Fruit fly (Drosophila melanogaster) whole organism, pupa: Measurements from ENCODE around the gene Galphaf.

Experiments used
- CG10348 ChIP-seq: fragments of 200-800 bp; sonication (Bioruptor generic); IDR thresholded peaks from 2 replicates; pipeline ENCODE4 v1.3.6; 2022; ENCODE audit warnings: missing biosample characterization, missing genetic modification characterization
- CG12605 ChIP-seq: fragments of 200-800 bp; sonication (Bioruptor generic); IDR thresholded peaks from 2 replicates; pipeline ENCODE4 v1.3.6; 2022; ENCODE audit warnings: missing biosample characterization, missing genetic modification characterization
- CG13204 ChIP-seq: fragments of 200-800 bp; sonication (Bioruptor generic); optimal IDR thresholded peaks from 2 replicates; lab custom pipeline; 2018; ENCODE audit warnings: missing biosample characterization, mild to moderate bottlenecking, missing genetic modification characterization, moderate library complexity
- CG14655 ChIP-seq: fragments of 200-800 bp; sonication (Bioruptor generic); optimal IDR thresholded peaks from 3 replicates; lab custom pipeline; 2017; ENCODE audit warnings: mild to moderate bottlenecking, missing biosample characterization, missing genetic modification reagents, missing genetic modification characterization
- CG15710 ChIP-seq: fragments of 200-800 bp; sonication (Bioruptor generic); optimal IDR thresholded peaks from 2 replicates; lab custom pipeline; 2018; ENCODE audit warnings: missing biosample characterization, mild to moderate bottlenecking, missing genetic modification characterization, moderate library complexity
- CG17806 ChIP-seq: fragments of 200-800 bp; sonication (Bioruptor generic); optimal IDR thresholded peaks from 2 replicates; lab custom pipeline; 2018; ENCODE audit warnings: missing biosample characterization, mild to moderate bottlenecking, missing genetic modification characterization, moderate library complexity
- CG32121 ChIP-seq: fragments of 200-800 bp; sonication (Bioruptor generic); IDR thresholded peaks from 2 replicates; pipeline ENCODE4 v1.3.6; 2022; ENCODE audit warnings: missing biosample characterization, missing genetic modification characterization
- CG34367 ChIP-seq: fragments of 200-800 bp; sonication (Bioruptor generic); optimal IDR thresholded peaks from 2 replicates; lab custom pipeline; 2018; ENCODE audit warnings: missing biosample characterization, mild to moderate bottlenecking, missing genetic modification characterization
- CG4496 ChIP-seq: fragments of 200-800 bp; sonication (Bioruptor generic); IDR thresholded peaks from 3 replicates; pipeline ENCODE4 v1.3.6; 2022; ENCODE audit warnings: missing biosample characterization, missing genetic modification characterization
- CG8159 ChIP-seq: fragments of 200-800 bp; sonication (Bioruptor generic); optimal IDR thresholded peaks from 3 replicates; lab custom pipeline; 2018; ENCODE audit warnings: missing biosample characterization, mild to moderate bottlenecking, missing genetic modification characterization, moderate library complexity
- CG8301 ChIP-seq: fragments of 200-800 bp; sonication (Bioruptor generic); optimal IDR thresholded peaks from 2 replicates; lab custom pipeline; 2018; ENCODE audit warnings: missing biosample characterization, mild to moderate bottlenecking, missing genetic modification characterization
- CG9948 ChIP-seq: fragments of 200-800 bp; sonication (Bioruptor generic); optimal IDR thresholded peaks from 2 replicates; lab custom pipeline; 2018; ENCODE audit warnings: missing biosample characterization, mild to moderate bottlenecking, missing genetic modification characterization, moderate library complexity
- D1 ChIP-seq: fragments of 200-800 bp; sonication (Bioruptor generic); optimal IDR thresholded peaks from 2 replicates; lab custom pipeline; 2018; ENCODE audit warnings: missing biosample characterization, mild to moderate bottlenecking, missing genetic modification characterization, moderate library complexity
- EcR ChIP-seq: fragments of 200-800 bp; sonication (Bioruptor generic); optimal IDR thresholded peaks from 3 replicates; lab custom pipeline; 2019; ENCODE audit warnings: missing biosample characterization, missing genetic modification characterization, mild to moderate bottlenecking, moderate library complexity, missing genetic modification reagents
- Ets98B ChIP-seq: fragments of 200-800 bp; sonication (Bioruptor generic); IDR thresholded peaks from 2 replicates; pipeline ENCODE4 v1.3.6; 2022; ENCODE audit warnings: missing biosample characterization, missing genetic modification characterization
- Pif1A ChIP-seq: fragments of 200-800 bp; sonication (Bioruptor generic); optimal IDR thresholded peaks from 3 replicates; lab custom pipeline; 2016; ENCODE audit warnings: missing biosample characterization, missing genetic modification characterization
- Pif1B ChIP-seq: fragments of 200-800 bp; sonication (Bioruptor generic); optimal IDR thresholded peaks from 3 replicates; lab custom pipeline; 2016; ENCODE audit warnings: missing biosample characterization, missing genetic modification characterization
- Snoo ChIP-seq: fragments of 200-800 bp; sonication (Bioruptor generic); optimal IDR thresholded peaks from 3 replicates; lab custom pipeline; 2017; ENCODE audit warnings: missing biosample characterization, mild to moderate bottlenecking, missing genetic modification characterization, inconsistent platforms
- fd96Ca ChIP-seq: fragments of 200-800 bp; sonication (Bioruptor generic); IDR thresholded peaks from 3 replicates; pipeline ENCODE4 v1.3.6; 2022; ENCODE audit warnings: missing biosample characterization, missing genetic modification characterization
- gl ChIP-seq: fragments of 200-800 bp; sonication (Bioruptor generic); optimal IDR thresholded peaks from 2 replicates; lab custom pipeline; 2018; ENCODE audit warnings: missing biosample characterization, mild to moderate bottlenecking, missing genetic modification characterization
- rn ChIP-seq: fragments of 200-800 bp; sonication (Bioruptor generic); IDR thresholded peaks from 2 replicates; pipeline ENCODE4 v1.3.6; 2022; ENCODE audit warnings: missing biosample characterization, missing genetic modification characterization

Gene Galphaf

DNA sequence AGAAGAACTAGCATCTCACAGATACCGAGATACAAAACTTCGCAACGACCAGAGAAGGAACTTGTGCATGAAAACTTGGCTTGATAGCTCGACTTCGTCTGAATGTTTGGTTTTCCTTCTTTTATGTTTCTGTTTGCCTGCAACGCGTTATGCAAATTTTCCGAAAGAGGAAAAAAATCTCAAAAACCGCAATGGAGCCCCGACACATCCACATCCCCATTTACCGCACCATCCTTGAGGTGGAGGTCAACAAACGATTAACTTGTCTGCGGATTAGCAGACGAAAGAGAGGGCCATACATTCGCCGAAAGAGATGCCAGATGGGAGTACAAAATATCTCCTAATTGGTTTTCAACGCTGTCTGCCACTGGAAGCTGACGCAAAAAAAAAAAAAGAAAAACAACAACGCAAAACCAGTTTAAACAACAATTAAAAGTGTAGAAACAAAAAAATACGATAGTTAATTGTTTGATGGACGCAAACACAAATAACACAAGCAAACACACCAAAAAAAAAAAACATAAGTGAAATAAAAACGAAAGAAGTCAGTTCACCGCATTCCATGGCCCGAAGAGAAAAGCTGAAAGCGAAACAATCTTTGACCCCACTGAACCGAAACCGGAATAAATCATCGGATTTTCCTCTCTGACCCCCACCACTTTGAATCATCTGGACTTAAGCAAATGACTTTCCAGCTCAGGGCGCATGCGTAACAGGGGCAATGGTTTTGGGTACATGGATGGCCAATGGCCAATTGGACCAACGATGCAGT, 27.5 kb upstream of the Galphaf start:
- peak; percentile 61 for TF ChIP-seq EcR
- no peak for TF ChIP-seq CG13204 (GFP tag; lab: Kevin White, UChicago)

DNA sequence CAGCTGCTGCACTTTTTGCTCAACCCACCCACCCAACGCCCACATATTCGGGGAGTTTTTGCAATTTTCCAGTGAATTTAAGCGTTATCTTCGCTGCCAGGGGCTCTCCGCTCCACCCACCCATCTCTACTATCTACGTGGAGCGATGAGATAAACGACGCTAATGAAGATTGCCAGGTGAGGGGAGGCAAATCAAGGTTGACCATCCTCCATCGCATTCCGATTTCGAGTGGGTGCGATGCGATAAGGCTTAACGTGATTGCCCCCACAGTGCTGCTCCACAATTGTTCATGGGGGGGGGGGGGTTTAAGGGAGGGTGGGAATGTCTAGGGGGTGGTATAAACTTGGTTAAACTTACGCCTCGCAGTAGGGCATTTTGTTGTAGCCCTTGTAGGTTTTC, 26.1 kb upstream of the Galphaf start:
- TF ChIP-seq EcR (peak; percentile 42), CG17806 (tag; lab: Kevin White, UChicago) (no peak)

DNA sequence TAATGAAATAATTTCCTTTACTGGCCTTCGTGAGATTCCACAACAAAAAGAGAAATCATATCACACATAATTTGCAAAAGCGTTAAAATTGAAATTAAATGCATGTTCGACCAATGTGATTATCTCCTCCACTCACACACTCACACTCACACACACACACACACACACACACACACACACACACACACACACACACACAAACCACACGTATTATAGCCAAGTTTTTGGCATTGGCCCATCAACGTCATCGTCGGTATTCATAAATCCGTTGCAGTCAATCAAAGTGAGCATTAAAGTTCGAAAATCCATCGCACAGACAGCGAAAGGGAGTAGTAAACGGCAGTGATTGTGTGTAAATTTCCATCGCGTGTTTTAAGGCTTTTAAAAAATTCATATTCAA, 22.3 kb upstream of the Galphaf start:
- TF ChIP-seq fd96Ca (GFP tag; lab: Robert Waterston, UW), result no peak
- no peak for TF ChIP-seq CG14655 (GFP tag; lab: Kevin White, UChicago)
- no peak for TF ChIP-seq rn (GFP tag; lab: Robert Waterston, UW)
- TF ChIP-seq D1, result no peak
- no peak for TF ChIP-seq CG10348 (GFP tag; lab: Robert Waterston, UW)
- TF ChIP-seq CG17806 (tag; lab: Kevin White, UChicago), result no peak
- TF ChIP-seq CG9948 (tag; lab: Kevin White, UChicago), result no peak
- TF ChIP-seq CG4496 (GFP tag; lab: Robert Waterston, UW), result no peak
- TF ChIP-seq gl (tag; lab: Kevin White, UChicago), result no peak

DNA sequence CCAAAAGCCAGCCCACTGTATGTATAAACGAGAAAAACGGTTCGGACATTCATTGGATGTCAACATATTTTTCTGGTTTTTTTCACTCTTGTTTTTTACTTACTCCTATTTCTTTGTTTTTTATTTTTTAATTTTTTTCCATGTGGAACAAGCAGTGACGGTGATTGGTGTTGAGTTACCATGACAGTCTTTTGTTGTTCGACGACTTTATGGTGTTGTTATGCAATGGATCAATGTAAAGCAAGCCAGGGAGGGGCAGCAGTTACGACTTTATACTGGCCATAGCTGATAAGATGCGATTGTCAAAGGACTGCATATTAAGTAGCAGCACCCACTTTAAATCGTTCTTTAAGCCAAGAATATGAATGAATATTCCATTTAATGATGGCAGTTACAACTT, 21.8 kb upstream of the Galphaf start:
- TF ChIP-seq CG8301 (tag; lab: Kevin White, UChicago) (no peak), gl (tag; lab: Kevin White, UChicago) (peak; percentile 4), CG4496 (GFP tag; lab: Robert Waterston, UW) (no peak), fd96Ca (GFP tag; lab: Robert Waterston, UW) (0 out of 3 replicates have a peak, but pooled peaks have one; percentile 13), CG9948 (tag; lab: Kevin White, UChicago) (no peak), CG14655 (GFP tag; lab: Kevin White, UChicago) (no peak), CG17806 (tag; lab: Kevin White, UChicago) (no peak)

dm6 chr3L:16683007-16683406, 15.3 kb upstream of the Galphaf start:
- TF ChIP-seq EcR (peak; percentile 29), CG15710 (tag; lab: Kevin White, UChicago) (no peak), CG10348 (GFP tag; lab: Robert Waterston, UW) (no peak), CG32121 (GFP tag; lab: Robert Waterston, UW) (peak; percentile 31; the same call in 1 of the 2 replicates), CG8301 (tag; lab: Kevin White, UChicago) (peak; percentile 57), CG12605 (GFP tag; lab: Robert Waterston, UW) (no peak), Pif1A (GFP tag; lab: Kevin White, UChicago) (no peak), CG4496 (GFP tag; lab: Robert Waterston, UW) (no peak), rn (GFP tag; lab: Robert Waterston, UW) (no peak), Ets98B (no peak), CG8159 (no peak), CG9948 (tag; lab: Kevin White, UChicago) (no peak), CG14655 (GFP tag; lab: Kevin White, UChicago) (peak; percentile 66), CG34367 (peak; percentile 12), fd96Ca (GFP tag; lab: Robert Waterston, UW) (no peak; the same call in 2 of the 3 replicates), Snoo (tag; lab: Kevin White, UChicago) (no peak), gl (tag; lab: Kevin White, UChicago) (no peak), CG17806 (tag; lab: Kevin White, UChicago) (no peak), D1 (no peak), CG13204 (GFP tag; lab: Kevin White, UChicago) (no peak), Pif1B (GFP tag; lab: Kevin White, UChicago) (no peak)

DNA sequence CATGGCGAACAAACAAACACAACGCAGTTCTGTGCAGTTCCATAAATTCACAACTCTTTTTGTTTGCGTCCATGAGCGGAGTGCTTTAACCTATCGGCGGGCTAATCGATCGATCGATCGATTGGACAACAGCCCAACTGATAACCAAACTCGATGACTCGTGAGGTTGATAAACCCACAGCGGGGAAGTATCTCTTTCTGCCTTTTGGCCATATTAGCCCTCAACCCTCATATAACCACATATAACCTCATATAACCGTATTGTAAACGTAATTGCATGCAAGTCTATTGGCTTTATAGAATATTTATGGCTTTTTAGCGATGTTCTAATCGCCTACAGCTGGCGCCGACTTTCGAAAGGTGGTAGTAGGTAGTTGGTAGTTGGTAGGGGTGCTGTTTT, 14.6 kb upstream of the Galphaf start:
- no peak for TF ChIP-seq CG8159
- TF ChIP-seq CG15710 (tag; lab: Kevin White, UChicago), result no peak
- TF ChIP-seq CG4496 (GFP tag; lab: Robert Waterston, UW), result no peak

DNA sequence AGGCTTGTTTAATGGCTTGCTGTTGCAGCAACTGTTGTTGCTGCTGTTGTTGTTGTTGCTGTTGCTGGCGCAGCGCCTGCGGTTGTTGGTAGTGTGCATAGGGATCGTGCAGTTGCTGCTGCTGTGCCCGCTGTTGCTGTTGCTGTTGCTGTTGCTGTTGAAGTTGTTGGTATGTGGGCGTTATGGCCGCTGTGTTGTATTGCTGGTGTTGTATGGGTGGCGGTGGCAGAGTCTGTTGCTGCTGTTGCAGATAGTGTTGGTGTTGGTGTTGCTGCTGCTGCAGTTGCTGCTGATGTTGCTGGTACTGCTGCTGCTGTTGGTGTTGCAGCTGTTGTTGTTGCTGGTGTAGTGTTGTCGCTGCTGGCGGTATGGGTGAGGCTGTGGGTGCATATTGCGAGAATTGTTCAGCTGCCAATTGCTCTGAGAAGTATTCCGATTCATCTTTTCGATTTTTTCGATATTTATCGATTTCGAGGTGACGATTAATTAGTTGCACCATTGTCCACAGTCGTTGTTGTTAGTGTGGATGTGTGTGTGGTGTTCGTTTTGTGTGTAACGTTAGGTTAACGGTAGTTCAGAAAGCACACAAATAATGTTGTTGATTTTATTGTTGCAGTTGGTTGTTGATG, 11.9 kb upstream of the Galphaf start:
- TF ChIP-seq Snoo (tag; lab: Kevin White, UChicago) (no peak), CG12605 (GFP tag; lab: Robert Waterston, UW) (no peak), CG14655 (GFP tag; lab: Kevin White, UChicago) (no peak)
